Worm (Caenorhabditis elegans) whole organism, L4/young adult: Measurements from ENCODE around the gene ssq-4.
"Not testable (repeated sequence)": the region's sequence is repeated elsewhere in the genome, so short reads cannot be mapped to it uniquely, and the experiment has no call there.

Experiments used
- W03F9.2 ChIP-seq: fragments of 150-350 bp; optimal IDR thresholded peaks from 2 replicates; lab custom pipeline; 2014; ENCODE audit warnings: missing biosample characterization, missing genetic modification characterization
- dao-5 ChIP-seq: sonication (generic microtip); optimal IDR thresholded peaks from 2 replicates; lab custom pipeline; 2016; ENCODE audit warnings: missing genotype, missing genetic modification characterization, moderate library complexity, missing compliant biosample characterization
- him-1 ChIP-seq: sonication (generic microtip); optimal IDR thresholded peaks from 2 replicates; lab custom pipeline; 2016; ENCODE audit warnings: missing genotype, missing genetic modification reagents, missing genetic modification characterization, missing compliant biosample characterization

The ssq-4 gene

DNA sequence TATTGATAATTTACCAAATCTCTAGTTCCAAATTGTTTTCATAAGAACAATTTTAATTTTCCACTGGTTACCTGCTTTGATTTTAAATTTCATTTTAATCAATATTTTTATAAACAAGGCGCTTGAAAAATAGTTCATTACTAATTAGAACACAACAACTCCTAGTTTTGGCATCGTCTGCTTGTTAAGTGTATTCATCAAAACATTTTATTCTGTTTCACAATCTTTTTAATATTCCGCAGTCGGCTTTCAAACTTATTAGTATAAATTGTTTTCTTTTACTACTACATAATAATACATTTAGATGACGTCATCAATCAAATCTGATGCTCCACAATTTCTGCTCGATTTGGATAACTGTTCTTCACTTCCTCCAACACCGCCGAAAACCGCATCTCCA lies 13.8 kb upstream of the ssq-4 start, which contains the start of gene pes-1:
TSS of gene pes-1 (plus strand) at position 301 of the 400 bp plus-strand sequence.
- TF ChIP-seq dao-5 (tag; lab: Kevin White, UChicago) (no peak), W03F9.2 (tag; lab: Kevin White, UChicago) (no peak), him-1 (no peak)

DNA sequence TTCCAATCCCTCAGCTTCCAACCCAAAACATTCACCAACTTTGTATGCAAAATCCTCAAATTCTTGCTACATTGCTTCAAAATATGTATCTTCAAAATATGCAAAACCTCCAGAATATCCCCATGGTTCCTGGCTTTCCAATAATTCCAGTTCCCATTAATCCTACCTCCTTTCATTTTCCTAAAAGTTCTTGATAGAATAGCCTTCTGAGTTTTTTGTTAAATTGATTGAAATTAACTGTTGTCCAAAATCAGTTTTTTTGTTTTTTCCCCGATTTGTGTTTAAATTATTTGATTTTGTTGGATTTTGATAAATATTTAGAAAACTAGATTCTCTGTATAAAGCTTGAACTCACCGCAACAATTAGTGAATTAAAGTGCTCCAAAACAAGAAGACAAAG lies 11.1 kb upstream of the ssq-4 start:
- TF ChIP-seq dao-5 (tag; lab: Kevin White, UChicago), result no peak
- TF ChIP-seq him-1, result no peak
- no peak for TF ChIP-seq W03F9.2 (tag; lab: Kevin White, UChicago)

DNA sequence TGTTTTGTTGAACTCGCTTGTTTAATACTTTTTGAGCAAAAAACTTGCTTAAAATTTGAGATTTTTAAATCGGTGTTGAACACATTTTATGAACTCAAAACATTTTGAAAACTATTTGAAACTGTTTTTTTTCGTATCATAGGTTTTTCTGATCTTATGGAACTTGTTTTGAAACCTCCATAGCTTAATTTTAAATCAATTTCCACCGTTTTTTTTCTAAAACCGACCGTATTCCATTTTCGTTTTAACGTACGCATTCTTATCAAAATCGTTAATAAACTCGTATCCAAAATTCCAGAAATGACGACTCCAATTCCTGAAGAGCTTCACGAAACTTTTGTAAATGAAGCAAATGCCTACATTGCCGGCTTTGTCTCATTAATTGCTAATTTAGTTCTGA lies 7.9 kb upstream of the ssq-4 start, which contains the start of gene srm-2:
TSS of gene srm-2 (plus strand) at position 301 of the 400 bp plus-strand sequence.
- TF ChIP-seq dao-5 (tag; lab: Kevin White, UChicago) (no peak), W03F9.2 (tag; lab: Kevin White, UChicago) (no peak), him-1 (no peak)

DNA sequence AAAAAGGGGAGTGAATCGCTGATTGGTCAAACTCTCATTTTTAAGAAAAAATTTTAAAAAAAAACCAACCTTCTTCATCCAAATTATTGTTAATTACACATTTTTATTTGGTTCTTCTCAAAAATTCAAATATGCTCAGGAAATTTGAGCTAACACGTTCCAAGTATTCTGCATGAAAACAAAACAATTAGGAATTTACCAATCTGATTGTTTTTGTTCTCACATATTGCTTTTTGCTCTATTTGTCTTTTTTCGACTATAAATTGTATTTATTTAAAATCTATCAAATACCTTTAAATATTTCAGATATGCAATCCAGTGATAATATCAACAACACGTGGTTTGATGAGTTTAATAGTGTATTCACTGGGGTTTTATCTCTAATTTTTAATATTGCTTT lies 4.0 kb upstream of the ssq-4 start, which contains the start of gene srm-1:
TSS of gene srm-1 (plus strand) at position 301 of the 400 bp plus-strand sequence.
- TF ChIP-seq dao-5 (tag; lab: Kevin White, UChicago), result no peak

DNA sequence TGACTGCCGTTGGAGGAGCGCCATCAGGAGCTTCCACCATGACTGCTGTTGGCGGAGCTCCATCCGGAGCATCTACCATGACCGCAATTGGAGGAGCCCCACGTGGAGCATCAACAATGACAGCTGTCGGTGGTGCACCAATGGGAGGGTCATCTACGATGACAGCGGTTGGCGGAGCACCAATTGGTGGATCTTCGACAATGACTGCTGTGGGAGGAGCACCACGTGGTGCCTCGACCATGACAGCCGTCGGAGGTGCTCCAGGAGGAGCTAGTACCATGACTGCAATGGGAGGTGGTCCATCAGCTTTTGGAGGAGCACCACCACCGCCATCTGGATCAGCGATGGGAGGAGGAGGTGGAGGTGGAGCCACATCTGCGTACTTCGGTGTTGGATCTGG lies 796 bp downstream of the ssq-4 start, which contains the start of gene T28H11.7:
TSS of gene T28H11.7 (minus strand) at position 101 of the 400 bp plus-strand sequence.
- not testable (repeated sequence) for TF ChIP-seq W03F9.2 (tag; lab: Kevin White, UChicago); him-1; dao-5 (tag; lab: Kevin White, UChicago)

DNA sequence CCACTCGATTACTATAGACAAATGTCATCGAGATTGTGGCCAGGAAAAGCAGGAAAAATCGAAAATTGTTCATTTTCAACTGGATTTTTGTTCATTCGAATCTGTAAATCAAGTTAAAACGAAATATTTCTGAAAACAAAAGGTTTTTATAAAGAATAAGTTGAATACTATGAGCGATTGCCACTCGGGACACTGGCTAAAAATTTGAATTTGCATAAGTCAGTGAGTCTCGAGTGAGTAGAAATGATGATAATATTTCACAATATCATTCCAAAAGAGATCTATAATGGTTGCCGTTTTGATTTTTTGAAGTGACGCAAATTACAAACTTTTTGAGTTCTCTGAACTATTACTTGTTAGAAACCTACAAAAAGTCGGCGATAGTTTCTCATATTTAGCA lies 4.3 kb downstream of the ssq-4 start, which contains the start of gene T28H11.8:
TSS of gene T28H11.8 (minus strand) at position 101 of the 400 bp plus-strand sequence.
- TF ChIP-seq him-1 (no peak), W03F9.2 (tag; lab: Kevin White, UChicago) (no peak), dao-5 (tag; lab: Kevin White, UChicago) (no peak)

DNA sequence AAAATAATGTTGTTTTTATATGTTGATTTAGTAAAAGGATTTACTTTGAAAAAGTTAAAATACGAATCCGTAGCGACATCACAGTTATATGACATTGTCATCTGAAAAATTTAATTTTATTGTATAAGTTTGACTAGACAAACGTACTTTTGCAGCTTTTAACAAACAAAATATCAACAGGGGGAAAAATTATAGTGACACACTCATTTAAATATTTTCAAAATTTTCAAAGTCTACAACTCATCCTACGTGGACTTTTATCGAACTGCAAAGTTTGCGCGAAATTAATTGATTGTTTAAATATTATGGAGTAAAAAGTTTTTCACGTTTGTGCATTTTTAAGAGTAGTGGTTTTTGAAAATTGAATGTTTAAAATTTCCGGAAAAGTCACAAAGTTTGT lies 9.4 kb downstream of the ssq-4 start, which contains the start of gene C09B9.85:
TSS of gene C09B9.85 (minus strand) at position 101 of the 400 bp plus-strand sequence.
- TF ChIP-seq dao-5 (tag; lab: Kevin White, UChicago), result no peak
- TF ChIP-seq W03F9.2 (tag; lab: Kevin White, UChicago), result no peak
- TF ChIP-seq him-1, result no peak

DNA sequence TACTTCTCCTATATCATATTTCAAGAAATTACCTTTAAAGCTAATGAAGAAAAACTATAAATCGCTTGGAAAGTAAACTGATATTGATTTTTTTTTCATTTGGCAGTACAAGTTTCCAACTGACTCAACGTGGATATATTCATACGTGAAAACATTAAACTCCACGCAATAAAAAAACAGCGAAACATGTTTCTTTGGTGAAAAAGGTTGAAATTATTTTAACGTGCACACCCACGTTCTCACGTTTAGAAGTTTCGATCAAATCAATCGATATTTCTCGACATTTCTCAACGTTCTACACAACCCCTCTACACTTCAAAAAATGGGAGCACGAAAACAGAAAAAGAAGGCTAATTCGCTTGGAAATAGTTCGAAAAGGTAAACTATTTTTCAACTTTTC lies 12.7 kb downstream of the ssq-4 start, which contains the start of the genes best-6 and C09B9.2:
TSS of gene best-6 (minus strand) at position 101 of the 400 bp plus-strand sequence.
TSS of gene C09B9.2 (plus strand) at position 314 of the 400 bp plus-strand sequence.
- TF ChIP-seq dao-5 (tag; lab: Kevin White, UChicago) (no peak), W03F9.2 (tag; lab: Kevin White, UChicago) (no peak), him-1 (no peak)

DNA sequence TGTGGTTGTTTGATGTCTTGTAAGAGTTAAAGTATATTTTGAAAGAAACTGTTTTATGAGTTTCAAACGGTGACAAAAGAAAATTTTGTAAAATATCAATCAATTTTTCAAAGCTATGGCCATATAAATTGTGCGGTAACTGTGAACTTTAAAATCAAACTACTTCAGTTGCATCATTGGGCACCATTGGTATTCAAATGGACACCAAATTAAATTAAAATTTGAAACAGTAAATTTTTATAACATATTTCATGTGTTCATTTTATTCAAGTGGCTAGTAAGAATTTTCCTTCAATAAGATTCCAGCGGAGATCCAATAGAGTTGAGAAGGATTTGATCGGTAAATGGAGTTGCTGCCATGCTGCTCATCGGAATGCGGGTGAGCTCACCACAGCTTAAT lies 15.1 kb downstream of the ssq-4 start:
- TF ChIP-seq him-1, result no peak
- no peak for TF ChIP-seq W03F9.2 (tag; lab: Kevin White, UChicago)
- TF ChIP-seq dao-5 (tag; lab: Kevin White, UChicago), result no peak

- TF ChIP-seq him-1, result no peak
- no peak for TF ChIP-seq W03F9.2 (tag; lab: Kevin White, UChicago)
- TF ChIP-seq dao-5 (tag; lab: Kevin White, UChicago), result no peak
Measured at ce11 chrIV:5033276-5033675, 17.0 kb downstream of the ssq-4 start, which contains the start of gene C09B9.4. C09B9.4 (minus strand) TSS chrIV:5033376.

- TF ChIP-seq W03F9.2 (tag; lab: Kevin White, UChicago) (no peak), him-1 (no peak), dao-5 (tag; lab: Kevin White, UChicago) (no peak)
Measured at ce11 chrIV:5037489-5037888, 21.2 kb downstream of the ssq-4 start, which contains the start of gene C09B9.1. C09B9.1 (plus strand) TSS chrIV:5037789.

ce11 chrIV:5038744-5039143 lies 22.5 kb downstream of the ssq-4 start:
- TF ChIP-seq W03F9.2 (tag; lab: Kevin White, UChicago) (no peak), him-1 (peak; percentile 17), dao-5 (tag; lab: Kevin White, UChicago) (peak; percentile 66)

ce11 chrIV:5045389-5045788 lies 29.1 kb downstream of the ssq-4 start, which contains the start of gene hot-9:
hot-9 (minus strand) TSS chrIV:5045489.
- TF ChIP-seq W03F9.2 (tag; lab: Kevin White, UChicago) (no peak), dao-5 (tag; lab: Kevin White, UChicago) (no peak), him-1 (no peak)

DNA sequence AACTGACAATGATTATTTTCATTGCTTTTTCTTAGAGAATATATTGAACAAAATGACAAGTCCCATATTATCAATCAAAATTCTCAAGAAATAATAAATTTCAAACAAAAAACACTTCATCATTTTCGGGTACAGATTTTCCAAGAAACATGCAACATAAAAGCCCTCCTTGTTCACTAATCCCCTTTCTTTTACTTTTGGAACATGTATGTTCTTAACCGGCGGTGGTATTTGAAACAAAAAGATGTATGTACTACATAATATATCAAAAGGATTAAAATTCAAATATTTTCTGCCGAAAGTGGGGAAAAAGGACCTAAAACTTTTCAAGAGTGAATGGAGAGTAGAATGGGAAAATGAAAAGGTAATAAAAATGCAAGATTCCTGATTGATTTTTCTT lies 38.0 kb downstream of the ssq-4 start:
- TF ChIP-seq him-1 (no peak), dao-5 (tag; lab: Kevin White, UChicago) (no peak), W03F9.2 (tag; lab: Kevin White, UChicago) (no peak)
